Fruit fly (Drosophila melanogaster) whole organism, embryonic: ENCODE results near the gene Cyp309a1.

Experiments used
- CG10209 ChIP-seq: fragments of 200-800 bp; sonication (Bioruptor generic); optimal IDR thresholded peaks from 3 replicates; lab custom pipeline; 2017; ENCODE audit warnings: missing biosample characterization, mild to moderate bottlenecking, missing genetic modification characterization, missing genetic modification reagents
- CG10543 ChIP-seq: fragments of 200-800 bp; sonication (Bioruptor generic); optimal IDR thresholded peaks from 3 replicates; lab custom pipeline; 2017; ENCODE audit warnings: missing biosample characterization, mild to moderate bottlenecking, missing genetic modification characterization, moderate library complexity
- CG11093 ChIP-seq: fragments of 200-800 bp; sonication (Bioruptor generic); IDR thresholded peaks from 3 replicates; pipeline ENCODE4 v1.3.6; 2022; ENCODE audit warnings: missing biosample characterization, missing genetic modification characterization
- CG12155 ChIP-seq: fragments of 200-800 bp; sonication (Bioruptor generic); optimal IDR thresholded peaks from 3 replicates; lab custom pipeline; 2016; ENCODE audit warnings: missing biosample characterization, missing genetic modification characterization
- CG12659 ChIP-seq: fragments of 200-800 bp; sonication (Bioruptor generic); optimal IDR thresholded peaks from 3 replicates; lab custom pipeline; 2017; ENCODE audit warnings: mild to moderate bottlenecking, missing biosample characterization, missing genetic modification reagents, missing genetic modification characterization
- CG13296 ChIP-seq: fragments of 200-800 bp; sonication (Bioruptor generic); optimal IDR thresholded peaks from 3 replicates; lab custom pipeline; 2018; ENCODE audit warnings: missing biosample characterization, mild to moderate bottlenecking, missing genetic modification characterization
- CG14710 ChIP-seq: fragments of 200-800 bp; sonication (Bioruptor generic); optimal IDR thresholded peaks from 3 replicates; lab custom pipeline; 2019; ENCODE audit warnings: missing biosample characterization, mild to moderate bottlenecking, missing genetic modification characterization, moderate library complexity
- CG17385 ChIP-seq: fragments of 200-800 bp; sonication (Bioruptor generic); optimal IDR thresholded peaks from 3 replicates; lab custom pipeline; 2018; ENCODE audit warnings: missing biosample characterization, mild to moderate bottlenecking, missing genetic modification characterization
- CG2889 ChIP-seq: fragments of 200-800 bp; sonication (Bioruptor generic); IDR thresholded peaks from 3 replicates; pipeline ENCODE4 v1.3.6; 2022; ENCODE audit warnings: missing biosample characterization, missing genetic modification characterization
- CG3163 ChIP-seq: fragments of 200-800 bp; sonication (Bioruptor generic); optimal IDR thresholded peaks from 3 replicates; lab custom pipeline; 2016; ENCODE audit warnings: missing biosample characterization, missing genetic modification characterization
- CG33213 ChIP-seq: fragments of 200-800 bp; sonication (Bioruptor generic); optimal IDR thresholded peaks from 3 replicates; lab custom pipeline; 2016; ENCODE audit warnings: missing biosample characterization, missing genetic modification characterization
- CG34224 ChIP-seq: fragments of 200-800 bp; sonication (Bioruptor generic); IDR thresholded peaks from 3 replicates; pipeline ENCODE4 v1.3.6; 2022; ENCODE audit warnings: missing biosample characterization, missing genetic modification characterization; ENCODE audit not compliant: partially characterized antibody
- CG3838 ChIP-seq: fragments of 200-800 bp; sonication (Bioruptor generic); optimal IDR thresholded peaks from 3 replicates; lab custom pipeline; 2016; ENCODE audit warnings: missing biosample characterization, missing genetic modification characterization
- CG4404 ChIP-seq: fragments of 200-800 bp; sonication (Bioruptor generic); IDR thresholded peaks from 2 replicates; pipeline ENCODE4 v1.3.6; 2022; ENCODE audit warnings: missing biosample characterization, missing genetic modification characterization
- CG4730 ChIP-seq: fragments of 200-800 bp; sonication (Bioruptor generic); IDR thresholded peaks from 2 replicates; pipeline ENCODE4 v1.3.6; 2022; ENCODE audit warnings: missing biosample characterization, missing genetic modification characterization
- CG5180 ChIP-seq: fragments of 200-800 bp; sonication (Bioruptor generic); optimal IDR thresholded peaks from 3 replicates; lab custom pipeline; 2017; ENCODE audit warnings: missing biosample characterization, missing genetic modification characterization, mild to moderate bottlenecking, moderate library complexity, missing genetic modification reagents
- CG5245 ChIP-seq: fragments of 200-800 bp; sonication (Bioruptor generic); optimal IDR thresholded peaks from 3 replicates; lab custom pipeline; 2016; ENCODE audit warnings: missing biosample characterization, missing genetic modification characterization
- CG6683 ChIP-seq: fragments of 200-800 bp; sonication (Bioruptor generic); optimal IDR thresholded peaks from 2 replicates; lab custom pipeline; 2017; ENCODE audit warnings: missing biosample characterization, mild to moderate bottlenecking, missing genetic modification characterization, missing genetic modification reagents
- CG6813 ChIP-seq: fragments of 200-800 bp; sonication (Bioruptor generic); optimal IDR thresholded peaks from 2 replicates; lab custom pipeline; 2017; ENCODE audit warnings: missing biosample characterization, missing genetic modification characterization, mild to moderate bottlenecking, moderate library complexity, missing genetic modification reagents
- CG7271 ChIP-seq: fragments of 200-800 bp; sonication (Bioruptor generic); optimal IDR thresholded peaks from 2 replicates; lab custom pipeline; 2018; ENCODE audit warnings: missing biosample characterization, mild to moderate bottlenecking, missing genetic modification characterization, moderate library complexity
- CG7839 ChIP-seq: fragments of 200-800 bp; sonication (Bioruptor generic); optimal IDR thresholded peaks from 3 replicates; lab custom pipeline; 2018; ENCODE audit warnings: missing biosample characterization, mild to moderate bottlenecking, missing genetic modification characterization, moderate library complexity
- CG8290 ChIP-seq, 3 experiments: fragments of 200-800 bp; sonication (Bioruptor generic); optimal IDR thresholded peaks; 2 replicates each; lab custom pipeline; 2016 to 2019; ENCODE audit warnings: missing biosample characterization in 3 of 3, missing genetic modification characterization in 3 of 3, mild to moderate bottlenecking in 2 of 3, moderate library complexity in 1 of 3
- CG9932 ChIP-seq: fragments of 200-800 bp; sonication (Bioruptor generic); IDR thresholded peaks from 2 replicates; pipeline ENCODE4 v1.3.6; 2022; ENCODE audit warnings: missing biosample characterization, missing genetic modification characterization
- Dll ChIP-seq: fragments of 200-800 bp; sonication (Bioruptor generic); IDR thresholded peaks from 4 replicates; pipeline ENCODE4 v1.3.6; 2022; ENCODE audit warnings: missing biosample characterization, missing genetic modification characterization; ENCODE audit not compliant: partially characterized antibody
- Drgx ChIP-seq: fragments of 200-800 bp; sonication (Bioruptor generic); IDR thresholded peaks from 2 replicates; pipeline ENCODE4 v1.3.6; 2022; ENCODE audit warnings: missing biosample characterization, missing genetic modification characterization
- E2f2 ChIP-seq: fragments of 200-800 bp; sonication (Bioruptor generic); IDR thresholded peaks from 2 replicates; pipeline ENCODE4 v1.3.6; 2022; ENCODE audit warnings: missing biosample characterization, missing genetic modification characterization
- Fer3 ChIP-seq: fragments of 200-800 bp; sonication (Bioruptor generic); optimal IDR thresholded peaks from 2 replicates; lab custom pipeline; 2018; ENCODE audit warnings: missing biosample characterization, mild to moderate bottlenecking, missing genetic modification characterization, moderate library complexity
- Lhr ChIP-seq: fragments of 200-800 bp; sonication (Bioruptor generic); optimal IDR thresholded peaks from 3 replicates; lab custom pipeline; 2017; ENCODE audit warnings: mild to moderate bottlenecking, missing biosample characterization, missing genetic modification reagents, missing genetic modification characterization
- MTF-1 ChIP-seq: fragments of 200-800 bp; sonication (Bioruptor generic); optimal IDR thresholded peaks from 2 replicates; lab custom pipeline; 2018; ENCODE audit warnings: missing biosample characterization, mild to moderate bottlenecking, missing genetic modification characterization, borderline replicate concordance
- NK7.1 ChIP-seq: fragments of 200-800 bp; sonication (Bioruptor generic); optimal IDR thresholded peaks from 3 replicates; lab custom pipeline; 2016; ENCODE audit warnings: missing biosample characterization, missing genetic modification characterization
- Optix ChIP-seq: fragments of 200-800 bp; sonication (Bioruptor generic); IDR thresholded peaks from 3 replicates; pipeline ENCODE4 v1.3.6; 2022; ENCODE audit warnings: missing biosample characterization, missing genetic modification characterization
- ab ChIP-seq: fragments of 200-800 bp; sonication (Bioruptor generic); optimal IDR thresholded peaks from 2 replicates; lab custom pipeline; 2016; ENCODE audit warnings: missing biosample characterization, missing genetic modification characterization
- ara ChIP-seq: fragments of 200-800 bp; sonication (Bioruptor generic); IDR thresholded peaks from 2 replicates; pipeline ENCODE4 v1.3.6; 2022; ENCODE audit warnings: missing biosample characterization, missing genetic modification characterization
- bsh ChIP-seq, 2 experiments: fragments of 200-800 bp; sonication (Bioruptor generic); optimal IDR thresholded peaks; 2 replicates each; lab custom pipeline; 2017 to 2018; ENCODE audit warnings: mild to moderate bottlenecking in 2 of 2, missing biosample characterization in 2 of 2, missing genetic modification characterization in 2 of 2, moderate library complexity in 1 of 2
- cas ChIP-seq: fragments of 200-800 bp; sonication (Bioruptor generic); IDR thresholded peaks from 2 replicates; pipeline ENCODE4 v1.3.6; 2022; ENCODE audit warnings: missing biosample characterization, missing genetic modification characterization
- chm ChIP-seq: fragments of 200-800 bp; sonication (Bioruptor generic); IDR thresholded peaks from 2 replicates; pipeline ENCODE4 v1.3.6; 2022; ENCODE audit warnings: missing biosample characterization, missing genetic modification characterization
- disco-r ChIP-seq: fragments of 200-800 bp; sonication (Bioruptor generic); optimal IDR thresholded peaks from 2 replicates; lab custom pipeline; 2016; ENCODE audit warnings: missing biosample characterization, missing genetic modification characterization
- dmrt99B ChIP-seq: fragments of 200-800 bp; sonication (Bioruptor generic); optimal IDR thresholded peaks from 2 replicates; lab custom pipeline; 2018; ENCODE audit warnings: missing biosample characterization, mild to moderate bottlenecking, missing genetic modification characterization, moderate library complexity
- exex ChIP-seq: fragments of 200-800 bp; sonication (Bioruptor generic); optimal IDR thresholded peaks from 4 replicates; lab custom pipeline; 2018; ENCODE audit warnings: missing biosample characterization, mild to moderate bottlenecking, missing genetic modification characterization, moderate library complexity
- fd96Cb ChIP-seq: fragments of 200-800 bp; sonication (Bioruptor generic); optimal IDR thresholded peaks from 2 replicates; lab custom pipeline; 2018; ENCODE audit warnings: missing biosample characterization, mild to moderate bottlenecking, missing genetic modification characterization, moderate library complexity
- ftz-f1 ChIP-seq: fragments of 200-800 bp; sonication (Bioruptor generic); optimal IDR thresholded peaks from 2 replicates; lab custom pipeline; 2016; ENCODE audit warnings: missing biosample characterization, missing genetic modification characterization
- hth ChIP-seq: fragments of >200 bp; optimal IDR thresholded peaks from 2 replicates; lab custom pipeline; 2017; ENCODE audit warnings: inconsistent platforms
- mld ChIP-seq: fragments of 200-800 bp; sonication (Bioruptor generic); IDR thresholded peaks from 3 replicates; pipeline ENCODE4 v1.3.6; 2022; ENCODE audit warnings: missing biosample characterization, missing genetic modification characterization; ENCODE audit not compliant: partially characterized antibody
- psq ChIP-seq: fragments of 200-800 bp; sonication (Bioruptor generic); optimal IDR thresholded peaks from 2 replicates; lab custom pipeline; 2017; ENCODE audit warnings: missing biosample characterization, missing genetic modification characterization
- trem ChIP-seq: fragments of 200-800 bp; optimal IDR thresholded peaks from 3 replicates; lab custom pipeline; 2019; ENCODE audit warnings: missing biosample characterization, mild to moderate bottlenecking, missing genetic modification characterization, moderate library complexity
- trh ChIP-seq: fragments of 200-800 bp; sonication (Bioruptor generic); optimal IDR thresholded peaks from 2 replicates; lab custom pipeline; 2016; ENCODE audit warnings: missing biosample characterization, missing genetic modification characterization
- unpg ChIP-seq: fragments of 200-800 bp; sonication (Bioruptor generic); optimal IDR thresholded peaks from 3 replicates; lab custom pipeline; 2018; ENCODE audit warnings: missing biosample characterization, mild to moderate bottlenecking, missing genetic modification characterization, moderate library complexity
- wek ChIP-seq: fragments of 200-800 bp; sonication (Bioruptor generic); optimal IDR thresholded peaks from 3 replicates; lab custom pipeline; 2018; ENCODE audit warnings: missing biosample characterization, mild to moderate bottlenecking, missing genetic modification characterization, moderate library complexity
- zfh1 ChIP-seq: fragments of 200-800 bp; sonication (Bioruptor generic); IDR thresholded peaks from 3 replicates; pipeline ENCODE4 v1.3.6; 2022; ENCODE audit warnings: missing biosample characterization, missing genetic modification characterization

The Cyp309a1 gene

DNA sequence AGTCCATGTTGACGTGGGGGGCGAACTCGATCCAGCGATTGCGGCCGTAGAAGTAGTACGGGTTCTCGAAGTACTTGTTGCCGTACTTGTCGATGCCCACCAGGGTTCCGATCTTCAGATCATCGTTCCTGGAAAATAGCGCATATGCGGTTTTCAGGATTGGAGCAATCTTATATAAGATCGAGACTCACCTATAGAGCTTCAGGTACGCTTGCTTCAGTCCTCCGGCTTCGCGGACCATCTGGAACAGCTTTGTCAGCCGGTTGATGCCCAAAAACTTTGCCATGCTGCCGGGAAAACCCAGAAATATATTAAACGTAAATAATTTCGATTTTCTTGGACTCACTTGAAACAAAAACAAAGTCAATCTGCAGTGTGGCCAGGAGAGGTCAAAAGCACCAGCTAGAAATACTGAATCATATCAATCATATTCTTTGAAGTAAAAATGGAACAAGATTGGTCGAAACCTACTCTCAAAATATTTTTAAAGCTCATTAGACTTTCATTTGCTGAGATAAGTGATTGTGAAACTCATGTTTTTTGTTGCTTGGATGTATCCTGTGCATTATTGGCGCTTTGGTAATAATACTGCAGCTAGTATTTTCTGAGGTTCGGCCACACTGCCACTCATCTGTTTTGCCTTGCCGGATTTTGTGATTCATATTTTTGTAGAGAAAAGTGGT, 15.2 kb upstream of the Cyp309a1 start, which contains the start of the genes ND-B17.2 and Arpc5 (continued):
- TF ChIP-seq dmrt99B (tag; lab: Kevin White, UChicago) = no peak
- TF ChIP-seq exex (tag; lab: Kevin White, UChicago) = no peak
- TF ChIP-seq E2f2 (GFP tag; lab: Robert Waterston, UW) = peak; percentile 47; the same call in 1 of the 2 replicates
- no peak for TF ChIP-seq MTF-1
- no peak for TF ChIP-seq CG9932 (GFP tag; lab: Robert Waterston, UW)
- peak; percentile 91 for TF ChIP-seq trem (tag; lab: Kevin White, UChicago)
- TF ChIP-seq mld (GFP tag; lab: Robert Waterston, UW) = no peak
- TF ChIP-seq CG3163 = no peak
- TF ChIP-seq CG8290 (GFP tag; optimal IDR thresholded peaks at IDR 0.05; lab: Kevin White, UChicago) = peak; percentile 54
- TF ChIP-seq CG8290 (tag; optimal IDR thresholded peaks at IDR 0.05; lab: Kevin White, UChicago) = no peak
- TF ChIP-seq psq = no peak
- TF ChIP-seq CG2889 = no peak
- no peak for TF ChIP-seq Dll (GFP tag; lab: Robert Waterston, UW)
- TF ChIP-seq CG6683 (GFP tag; lab: Kevin White, UChicago) = no peak
- no peak for TF ChIP-seq CG7839 (tag; lab: Kevin White, UChicago)
- TF ChIP-seq CG13296 (GFP tag; lab: Kevin White, UChicago) = no peak
- TF ChIP-seq bsh (GFP tag; optimal IDR thresholded peaks at IDR 0.05; lab: Kevin White, UChicago) = no peak
- TF ChIP-seq CG12155 (GFP tag; lab: Kevin White, UChicago) = no peak
- TF ChIP-seq NK7.1 (GFP tag; lab: Kevin White, UChicago) = no peak
- no peak for TF ChIP-seq CG3838 (GFP tag; lab: Kevin White, UChicago)
- no peak for TF ChIP-seq CG10543
- TF ChIP-seq trh (GFP tag; lab: Kevin White, UChicago) = no peak
- TF ChIP-seq CG11093 (GFP tag; lab: Robert Waterston, UW) = no peak
- no peak for TF ChIP-seq ftz-f1
- TF ChIP-seq CG14710 (tag; lab: Kevin White, UChicago) = peak; percentile 61
- TF ChIP-seq ara (GFP tag; lab: Robert Waterston, UW) = no peak
- TF ChIP-seq cas (GFP tag; lab: Robert Waterston, UW) = no peak
- no peak for TF ChIP-seq CG10209 (GFP tag; lab: Kevin White, UChicago)
- no peak for TF ChIP-seq Drgx (GFP tag; lab: Robert Waterston, UW)
- no peak for TF ChIP-seq CG6813 (GFP tag; lab: Kevin White, UChicago)
- TF ChIP-seq chm (GFP tag; lab: Robert Waterston, UW) = no peak
- peak; percentile 52 for TF ChIP-seq CG12659 (GFP tag; lab: Kevin White, UChicago)
- no peak for TF ChIP-seq disco-r (GFP tag; lab: Kevin White, UChicago)
- no peak for TF ChIP-seq ab (GFP tag; lab: Kevin White, UChicago)
- TF ChIP-seq Optix (GFP tag; lab: Robert Waterston, UW) = no peak
- no peak for TF ChIP-seq zfh1 (GFP tag; lab: Robert Waterston, UW)
- TF ChIP-seq unpg (GFP tag; lab: Kevin White, UChicago) = no peak
- TF ChIP-seq wek (GFP tag; lab: Kevin White, UChicago) = no peak
- no peak for TF ChIP-seq CG7271 (tag; lab: Kevin White, UChicago)
- no peak for TF ChIP-seq CG5180 (GFP tag; lab: Kevin White, UChicago)
- no peak for TF ChIP-seq CG34224 (GFP tag; lab: Robert Waterston, UW)
- TF ChIP-seq CG4730 (GFP tag; lab: Robert Waterston, UW) = no peak
- TF ChIP-seq fd96Cb (tag; lab: Kevin White, UChicago) = no peak
- no peak for TF ChIP-seq Fer3 (tag; lab: Kevin White, UChicago)
- TF ChIP-seq Lhr (GFP tag; lab: Kevin White, UChicago) = peak; percentile 49
- TF ChIP-seq CG17385 (GFP tag; lab: Kevin White, UChicago) = no peak
- no peak for TF ChIP-seq hth (lab: Kevin White, UChicago)
- TF ChIP-seq CG4404 = no peak
- no peak for TF ChIP-seq CG33213
- TF ChIP-seq CG5245 (GFP tag; lab: Kevin White, UChicago) = no peak
